Fruit fly (Drosophila melanogaster) whole organism, embryonic: ENCODE data around the gene CG34138.
A peak's percentile ranks its signal among the peaks of the same experiment; 100 is the strongest.

Experiments used
- CG10431 ChIP-seq: fragments of 200-800 bp; sonication (Bioruptor generic); optimal IDR thresholded peaks from 3 replicates; lab custom pipeline; 2018; ENCODE audit warnings: missing biosample characterization, mild to moderate bottlenecking, missing genetic modification characterization
- CG10543 ChIP-seq: fragments of 200-800 bp; sonication (Bioruptor generic); optimal IDR thresholded peaks from 3 replicates; lab custom pipeline; 2017; ENCODE audit warnings: missing biosample characterization, mild to moderate bottlenecking, missing genetic modification characterization, moderate library complexity
- CG11085 ChIP-seq: fragments of 200-800 bp; sonication (Bioruptor generic); IDR thresholded peaks from 2 replicates; pipeline ENCODE4 v1.3.6; 2022; ENCODE audit warnings: missing biosample characterization, missing genetic modification characterization
- CG12769 ChIP-seq: fragments of 200-800 bp; sonication (Bioruptor generic); optimal IDR thresholded peaks from 2 replicates; lab custom pipeline; 2019; ENCODE audit warnings: missing biosample characterization, mild to moderate bottlenecking, missing genetic modification characterization, moderate library complexity
- CG13894 ChIP-seq: fragments of 200-800 bp; sonication (Bioruptor generic); optimal IDR thresholded peaks from 3 replicates; lab custom pipeline; 2018; ENCODE audit warnings: missing biosample characterization, mild to moderate bottlenecking, missing genetic modification characterization, moderate library complexity
- CG17912 ChIP-seq: fragments of 200-800 bp; sonication (Bioruptor generic); optimal IDR thresholded peaks from 2 replicates; lab custom pipeline; 2018; ENCODE audit warnings: missing biosample characterization, mild to moderate bottlenecking, missing genetic modification characterization
- CG18599 ChIP-seq: fragments of 200-800 bp; sonication (Bioruptor generic); optimal IDR thresholded peaks from 3 replicates; lab custom pipeline; 2017; ENCODE audit warnings: missing biosample characterization, missing genetic modification characterization, mild to moderate bottlenecking, moderate library complexity, missing genetic modification reagents
- CG30431 ChIP-seq: fragments of 200-800 bp; sonication (Bioruptor generic); optimal IDR thresholded peaks from 2 replicates; lab custom pipeline; 2017; ENCODE audit warnings: missing biosample characterization, missing genetic modification characterization
- CG32532 ChIP-seq: fragments of 200-800 bp; sonication (Bioruptor generic); IDR thresholded peaks from 2 replicates; pipeline ENCODE4 v1.3.6; 2022; ENCODE audit warnings: missing biosample characterization, missing genetic modification characterization
- CG4360 ChIP-seq: fragments of 200-800 bp; sonication (Bioruptor generic); IDR thresholded peaks from 2 replicates; pipeline ENCODE4 v1.3.6; 2022; ENCODE audit warnings: missing biosample characterization, missing genetic modification characterization
- CG43689 ChIP-seq: fragments of 200-800 bp; sonication (Bioruptor generic); IDR thresholded peaks from 2 replicates; pipeline ENCODE4 v1.3.6; 2022; ENCODE audit warnings: missing biosample characterization, missing genetic modification characterization
- CG8290 ChIP-seq, 3 experiments: fragments of 200-800 bp; sonication (Bioruptor generic); optimal IDR thresholded peaks; 2 replicates each; lab custom pipeline; 2016 to 2019; ENCODE audit warnings: missing biosample characterization in 3 of 3, missing genetic modification characterization in 3 of 3, mild to moderate bottlenecking in 2 of 3, moderate library complexity in 1 of 3
- CG9876 ChIP-seq: fragments of 200-800 bp; sonication (Bioruptor generic); optimal IDR thresholded peaks from 2 replicates; lab custom pipeline; 2016; ENCODE audit warnings: missing biosample characterization, missing genetic modification characterization
- Dip2 ChIP-seq: fragments of 200-800 bp; sonication (Bioruptor generic); IDR thresholded peaks from 2 replicates; pipeline ENCODE4 v1.3.6; 2022; ENCODE audit warnings: missing biosample characterization, missing genetic modification characterization
- Dip3 ChIP-seq: fragments of 200-800 bp; sonication (Bioruptor generic); optimal IDR thresholded peaks from 3 replicates; lab custom pipeline; 2016; ENCODE audit warnings: missing biosample characterization, missing genetic modification characterization
- Doc2 ChIP-seq: fragments of 200-800 bp; sonication (Bioruptor generic); IDR thresholded peaks from 2 replicates; pipeline ENCODE4 v1.3.6; 2022; ENCODE audit warnings: missing biosample characterization, missing genetic modification characterization
- Doc3 ChIP-seq: fragments of 200-800 bp; sonication (Bioruptor generic); IDR thresholded peaks from 3 replicates; pipeline ENCODE4 v1.3.6; 2022; ENCODE audit warnings: missing biosample characterization, missing genetic modification characterization; ENCODE audit not compliant: partially characterized antibody
- ERR ChIP-seq: fragments of 200-800 bp; sonication (Bioruptor generic); optimal IDR thresholded peaks from 2 replicates; lab custom pipeline; 2016; ENCODE audit warnings: missing biosample characterization, missing genetic modification characterization
- Fer2 ChIP-seq: fragments of 200-800 bp; sonication (Bioruptor generic); optimal IDR thresholded peaks from 2 replicates; lab custom pipeline; 2018; ENCODE audit warnings: missing biosample characterization, mild to moderate bottlenecking, missing genetic modification characterization, moderate library complexity
- GATAe ChIP-seq: fragments of 200-800 bp; sonication (Bioruptor generic); conservative IDR thresholded peaks from 2 replicates; pipeline ENCODE4 v1.3.6; 2022; ENCODE audit warnings: missing biosample characterization, missing genetic modification characterization
- Hand ChIP-seq: fragments of 200-800 bp; sonication (Bioruptor generic); optimal IDR thresholded peaks from 2 replicates; lab custom pipeline; 2017; ENCODE audit warnings: mild to moderate bottlenecking, missing biosample characterization, missing genetic modification reagents, missing genetic modification characterization
- Hey ChIP-seq: fragments of 200-800 bp; sonication (Bioruptor generic); optimal IDR thresholded peaks from 3 replicates; lab custom pipeline; 2018; ENCODE audit warnings: missing biosample characterization, mild to moderate bottlenecking, missing genetic modification characterization
- Hmr ChIP-seq: fragments of 200-800 bp; sonication (Bioruptor generic); optimal IDR thresholded peaks from 3 replicates; lab custom pipeline; 2017; ENCODE audit warnings: mild to moderate bottlenecking, missing biosample characterization, missing genetic modification reagents, missing genetic modification characterization
- Hr51 ChIP-seq, 2 experiments: fragments of 200-800 bp; sonication (Bioruptor generic); optimal IDR thresholded peaks; 2 replicates in 1 of 2; 3 replicates in 1 of 2; lab custom pipeline; 2016 to 2018; ENCODE audit warnings: missing biosample characterization in 2 of 2, missing genetic modification characterization in 2 of 2, mild to moderate bottlenecking in 1 of 2, moderate library complexity in 1 of 2
- Max ChIP-seq: fragments of 200-800 bp; sonication (Bioruptor generic); optimal IDR thresholded peaks from 2 replicates; lab custom pipeline; 2016; ENCODE audit warnings: missing biosample characterization, mild to moderate bottlenecking, missing genetic modification characterization
- Med ChIP-seq: fragments of 200-800 bp; sonication (Bioruptor generic); peaks from one replicate; lab custom pipeline; 2016; ENCODE audit warnings: missing biosample characterization, missing genetic modification characterization, mild to moderate bottlenecking, inconsistent platforms, moderate library complexity
- Nf-YC ChIP-seq: fragments of 200-800 bp; optimal IDR thresholded peaks from 3 replicates; lab custom pipeline; 2019; ENCODE audit warnings: missing biosample characterization, mild to moderate bottlenecking, missing genetic modification characterization, moderate library complexity
- Rfx ChIP-seq: fragments of 200-800 bp; sonication (Bioruptor generic); IDR thresholded peaks from 2 replicates; pipeline ENCODE4 v1.3.6; 2022; ENCODE audit warnings: missing biosample characterization, missing genetic modification characterization
- Six4 ChIP-seq: fragments of 200-800 bp; sonication (Bioruptor generic); optimal IDR thresholded peaks from 2 replicates; lab custom pipeline; 2016; ENCODE audit warnings: missing biosample characterization, missing genetic modification characterization
- Vsx1 ChIP-seq: fragments of 200-800 bp; sonication (Bioruptor generic); optimal IDR thresholded peaks from 2 replicates; lab custom pipeline; 2017; ENCODE audit warnings: missing biosample characterization, mild to moderate bottlenecking, missing genetic modification characterization, missing genetic modification reagents
- ash1 ChIP-seq: fragments of 200-800 bp; sonication (Bioruptor generic); optimal IDR thresholded peaks from 2 replicates; lab custom pipeline; 2018; ENCODE audit warnings: missing biosample characterization, mild to moderate bottlenecking, missing genetic modification characterization
- corto ChIP-seq: fragments of 200-800 bp; sonication (Bioruptor generic); optimal IDR thresholded peaks from 2 replicates; lab custom pipeline; 2016; ENCODE audit warnings: missing biosample characterization, mild to moderate bottlenecking, missing genetic modification characterization, moderate library complexity
- cwo ChIP-seq: fragments of 200-800 bp; sonication (Bioruptor generic); optimal IDR thresholded peaks from 3 replicates; lab custom pipeline; 2017; ENCODE audit warnings: missing biosample characterization, missing genetic modification characterization, mild to moderate bottlenecking, moderate library complexity, missing genetic modification reagents
- esg ChIP-seq: fragments of 200-800 bp; sonication (Bioruptor generic); conservative IDR thresholded peaks from 2 replicates; pipeline ENCODE4 v1.3.6; 2022; ENCODE audit warnings: missing biosample characterization, missing genetic modification characterization
- gfzf ChIP-seq: fragments of 200-800 bp; sonication (Bioruptor generic); optimal IDR thresholded peaks from 2 replicates; lab custom pipeline; 2016; ENCODE audit warnings: missing biosample characterization, mild to moderate bottlenecking, missing genetic modification characterization, moderate library complexity
- grau ChIP-seq: fragments of 200-800 bp; optimal IDR thresholded peaks from 3 replicates; lab custom pipeline; 2019; ENCODE audit warnings: missing biosample characterization, mild to moderate bottlenecking, missing genetic modification characterization, moderate library complexity
- grn ChIP-seq: fragments of 200-800 bp; sonication (Bioruptor generic); optimal IDR thresholded peaks from 3 replicates; lab custom pipeline; 2017; ENCODE audit warnings: missing biosample characterization, missing genetic modification characterization
- gro ChIP-seq: fragments of 200-800 bp; sonication (Bioruptor generic); optimal IDR thresholded peaks from 2 replicates; lab custom pipeline; 2016; ENCODE audit warnings: missing biosample characterization, missing genetic modification characterization
- hth ChIP-seq: fragments of >200 bp; optimal IDR thresholded peaks from 2 replicates; lab custom pipeline; 2017; ENCODE audit warnings: inconsistent platforms
- insv ChIP-seq, 2 experiments: fragments of 200-800 bp; sonication (Bioruptor generic); optimal IDR thresholded peaks; 3 replicates each; lab custom pipeline; 2016 to 2018; ENCODE audit warnings: missing biosample characterization in 2 of 2, missing genetic modification characterization in 2 of 2
- lab ChIP-seq: fragments of 200-800 bp; sonication (Bioruptor generic); optimal IDR thresholded peaks from 3 replicates; lab custom pipeline; 2017; ENCODE audit warnings: missing biosample characterization, missing genetic modification characterization, mild to moderate bottlenecking, moderate library complexity, missing genetic modification reagents
- nmo ChIP-seq: fragments of 200-800 bp; sonication (Bioruptor generic); optimal IDR thresholded peaks from 2 replicates; lab custom pipeline; 2018; ENCODE audit warnings: missing biosample characterization, mild to moderate bottlenecking, missing genetic modification characterization, moderate library complexity
- scrt ChIP-seq: fragments of 200-800 bp; sonication (Bioruptor generic); optimal IDR thresholded peaks from 2 replicates; lab custom pipeline; 2018; ENCODE audit warnings: missing biosample characterization, mild to moderate bottlenecking, missing genetic modification characterization, moderate library complexity
- sd ChIP-seq: fragments of 200-800 bp; sonication (Bioruptor generic); optimal IDR thresholded peaks from 3 replicates; lab custom pipeline; 2018; ENCODE audit warnings: missing biosample characterization, mild to moderate bottlenecking, missing genetic modification characterization, moderate library complexity
- sens-2 ChIP-seq: fragments of 200-800 bp; sonication (Bioruptor generic); IDR thresholded peaks from 2 replicates; pipeline ENCODE4 v1.3.6; 2022; ENCODE audit warnings: missing biosample characterization, missing genetic modification characterization
- stc ChIP-seq: fragments of 200-800 bp; sonication (Bioruptor generic); IDR thresholded peaks from 2 replicates; pipeline ENCODE4 v1.3.6; 2022; ENCODE audit warnings: missing biosample characterization, missing genetic modification characterization
- sug ChIP-seq: fragments of 200-800 bp; optimal IDR thresholded peaks from 2 replicates; lab custom pipeline; 2019; ENCODE audit warnings: missing biosample characterization, mild to moderate bottlenecking, missing genetic modification characterization, moderate library complexity
- tio ChIP-seq: fragments of 200-800 bp; sonication (Bioruptor generic); optimal IDR thresholded peaks from 2 replicates; lab custom pipeline; 2017; ENCODE audit warnings: missing biosample characterization, missing genetic modification characterization, inconsistent platforms
- unpg ChIP-seq: fragments of 200-800 bp; sonication (Bioruptor generic); optimal IDR thresholded peaks from 3 replicates; lab custom pipeline; 2018; ENCODE audit warnings: missing biosample characterization, mild to moderate bottlenecking, missing genetic modification characterization, moderate library complexity
- vnd ChIP-seq: fragments of 200-800 bp; sonication (Bioruptor generic); IDR thresholded peaks from 3 replicates; pipeline ENCODE4 v1.3.6; 2022; ENCODE audit warnings: missing biosample characterization, missing genetic modification characterization; ENCODE audit not compliant: partially characterized antibody

The CG34138 gene

DNA sequence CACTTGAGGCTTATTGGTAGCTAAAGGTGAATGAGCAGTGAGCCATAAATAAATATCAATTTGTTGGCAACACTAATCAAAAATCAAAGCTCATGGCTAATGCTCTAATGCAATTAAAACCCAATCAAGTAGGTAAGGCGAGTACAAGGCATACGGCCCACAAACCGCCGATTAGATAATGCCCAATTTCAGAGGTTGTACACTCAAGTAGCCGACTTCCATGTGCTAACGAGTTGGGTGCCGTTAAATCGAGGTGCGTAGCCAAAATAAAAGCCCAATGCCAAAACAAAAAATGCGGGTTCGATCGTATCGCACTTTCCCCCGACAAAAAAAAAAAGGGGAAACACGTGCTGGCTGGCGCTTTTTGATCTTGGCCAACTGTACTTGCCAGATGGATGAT, 12.7 kb upstream of the CG34138 start (continued):
- TF ChIP-seq CG10543 (GFP tag; lab: Kevin White, UChicago) = peak; percentile 56
- peak; percentile 16 for TF ChIP-seq grn
- TF ChIP-seq CG4360 (GFP tag; lab: Robert Waterston, UW) = no peak
- TF ChIP-seq gfzf (GFP tag; lab: Kevin White, UChicago) = no peak
- TF ChIP-seq Vsx1 = peak; percentile 73
- TF ChIP-seq GATAe = peak; percentile 77; the same call in 1 of the 2 replicates
- peak; percentile 38; the same call in 1 of the 3 replicates for TF ChIP-seq vnd
- TF ChIP-seq gro (GFP tag; lab: Kevin White, UChicago) = peak; percentile 85
- TF ChIP-seq scrt (GFP tag; lab: Kevin White, UChicago) = no peak
- no peak for TF ChIP-seq CG8290 (GFP tag; optimal IDR thresholded peaks at IDR 0.05; lab: Kevin White, UChicago)
- peak in 1 of 2 experiments; percentile 40 for TF ChIP-seq CG8290 (tag; optimal IDR thresholded peaks at IDR 0.05; lab: Kevin White, UChicago)
- peak; percentile 70 for TF ChIP-seq CG18599 (GFP tag; lab: Kevin White, UChicago)
- TF ChIP-seq CG32532 (GFP tag; lab: Robert Waterston, UW) = peak; percentile 41
- TF ChIP-seq CG11085 (GFP tag; lab: Robert Waterston, UW) = no peak
- no peak for TF ChIP-seq CG43689 (GFP tag; lab: Robert Waterston, UW)
- no peak for TF ChIP-seq CG30431 (GFP tag; lab: Kevin White, UChicago)
- TF ChIP-seq CG12769 (tag; lab: Kevin White, UChicago) = no peak
- peak; percentile 84 for TF ChIP-seq sug
- TF ChIP-seq CG9876 (GFP tag; lab: Kevin White, UChicago) = no peak
- TF ChIP-seq Doc2 (GFP tag; lab: Robert Waterston, UW) = no peak
- no peak for TF ChIP-seq Dip3 (GFP tag; lab: Kevin White, UChicago)
- no peak for TF ChIP-seq CG17912 (GFP tag; lab: Kevin White, UChicago)
- TF ChIP-seq ash1 (GFP tag; lab: Kevin White, UChicago) = no peak
- TF ChIP-seq hth (lab: Kevin White, UChicago) = no peak
- TF ChIP-seq Hey (tag; lab: Kevin White, UChicago) = peak; percentile 84
- peak; percentile 10 for TF ChIP-seq unpg
- no peak for TF ChIP-seq nmo (GFP tag; lab: Kevin White, UChicago)
- TF ChIP-seq stc (GFP tag; lab: Robert Waterston, UW) = peak; percentile 11; the same call in 1 of the 2 replicates
- TF ChIP-seq lab (GFP tag; lab: Kevin White, UChicago) = peak; percentile 39
- no peak for TF ChIP-seq insv (GFP tag; optimal IDR thresholded peaks at IDR 0.05; lab: Kevin White, UChicago)
- TF ChIP-seq Max (GFP tag; lab: Kevin White, UChicago) = no peak
- no peak for TF ChIP-seq CG10431 (GFP tag; lab: Kevin White, UChicago)
- peak; percentile 3 for TF ChIP-seq grau
- TF ChIP-seq Nf-YC = no peak
- peak; percentile 74 for TF ChIP-seq sens-2 (GFP tag; lab: Robert Waterston, UW)
- TF ChIP-seq tio (GFP tag; lab: Kevin White, UChicago) = no peak
- no peak for TF ChIP-seq Dip2 (GFP tag; lab: Robert Waterston, UW)
- TF ChIP-seq Fer2 (tag; lab: Kevin White, UChicago) = peak; percentile 6
- peak; percentile 82 for TF ChIP-seq cwo (GFP tag; lab: Kevin White, UChicago)
- no peak for TF ChIP-seq ERR
- no peak for TF ChIP-seq Doc3 (GFP tag; lab: Robert Waterston, UW)
- peak; percentile 90 for TF ChIP-seq sd (tag; lab: Kevin White, UChicago)
- TF ChIP-seq Hr51 (GFP tag; optimal IDR thresholded peaks at IDR 0.05; lab: Kevin White, UChicago) = peak in 1 of 2 experiments; percentile 5
- peak; percentile 52 for TF ChIP-seq Med (GFP tag; lab: Kevin White, UChicago)
- TF ChIP-seq Hmr (GFP tag; lab: Kevin White, UChicago) = peak; percentile 24
- TF ChIP-seq Rfx (GFP tag; lab: Robert Waterston, UW) = peak; percentile 9; the same call in 1 of the 2 replicates
- no peak for TF ChIP-seq corto (GFP tag; lab: Kevin White, UChicago)
- TF ChIP-seq Six4 = no peak
- TF ChIP-seq Hand = no peak
- peak; percentile 6 for TF ChIP-seq CG13894 (tag; lab: Kevin White, UChicago)
- no peak for TF ChIP-seq esg
